Worm (Caenorhabditis elegans) whole organism, early embryonic: ENCODE data around the gene zhp-4.

Experiments
- B0310.2 ChIP-seq: sonication (generic microtip); optimal IDR thresholded peaks from 2 replicates; lab custom pipeline; 2016; ENCODE audit warnings: mild to moderate bottlenecking, missing genetic modification characterization, missing compliant biosample characterization
- F13C5.2 ChIP-seq: sonication (generic microtip); optimal IDR thresholded peaks from 2 replicates; lab custom pipeline; 2017; ENCODE audit warnings: mild to moderate bottlenecking, missing genetic modification characterization, inconsistent platforms, missing compliant biosample characterization
- aly-1 ChIP-seq: sonication (generic microtip); optimal IDR thresholded peaks from 2 replicates; lab custom pipeline; 2016; ENCODE audit warnings: missing genetic modification characterization, missing compliant biosample characterization
- ama-1 ChIP-seq: fragments of 150-350 bp; optimal IDR thresholded peaks from 2 replicates; lab custom pipeline; 2014
- ets-7 ChIP-seq: sonication (generic microtip); optimal IDR thresholded peaks from 2 replicates; lab custom pipeline; 2016; ENCODE audit warnings: missing genotype, missing genetic modification characterization, missing compliant biosample characterization
- hmbx-1 ChIP-seq: sonication (generic microtip); optimal IDR thresholded peaks from 2 replicates; lab custom pipeline; 2016; ENCODE audit warnings: mild to moderate bottlenecking, missing genetic modification characterization, missing compliant biosample characterization
- hmg-4 ChIP-seq: fragments of 200-800 bp; sonication (Bioruptor generic); optimal IDR thresholded peaks from 2 replicates; lab custom pipeline; 2018; ENCODE audit warnings: mild to moderate bottlenecking, missing genetic modification characterization, missing compliant biosample characterization
- hnd-1 ChIP-seq: sonication (generic microtip); optimal IDR thresholded peaks from 2 replicates; lab custom pipeline; 2016; ENCODE audit warnings: missing genetic modification characterization, missing compliant biosample characterization
- scrt-1 ChIP-seq: fragments of 200-800 bp; sonication (Bioruptor generic); IDR thresholded peaks from 2 replicates; pipeline ENCODE4 v1.3.6; 2022; ENCODE audit warnings: missing genetic modification characterization, missing compliant biosample characterization
- sea-1 ChIP-seq: fragments of 200-800 bp; sonication (Bioruptor generic); conservative IDR thresholded peaks from 2 replicates; pipeline ENCODE4 v1.3.6; 2022; ENCODE audit warnings: missing genetic modification characterization, missing compliant biosample characterization

- TF ChIP-seq ama-1 (lab: Kevin White, UChicago), result no peak
- TF ChIP-seq ets-7 (tag; lab: Kevin White, UChicago), result no peak
- TF ChIP-seq scrt-1 (GFP tag; lab: Robert Waterston, UW), result 0 out of 2 replicates have a peak, but pooled peaks have one; percentile 48
- no peak for TF ChIP-seq F13C5.2 (tag; lab: Kevin White, UChicago)
- TF ChIP-seq hnd-1, result no peak
- no peak for TF ChIP-seq aly-1 (tag; lab: Kevin White, UChicago)
- no peak for TF ChIP-seq hmg-4 (GFP tag; lab: Kevin White, UChicago)
- TF ChIP-seq sea-1 (GFP tag; lab: Robert Waterston, UW), result no peak
- TF ChIP-seq hmbx-1 (tag; lab: Kevin White, UChicago), result no peak
- TF ChIP-seq B0310.2 (tag; lab: Kevin White, UChicago), result no peak
These were observed 41.0 kb upstream of the zhp-4 start for ce11 chrV:19142595-19142994.
